Worm (Caenorhabditis elegans): ENCODE results near the gene C55A6.7.

- TF ChIP-seq ahr-1 (tag; optimal IDR thresholded peaks at IDR 0.05) (no peak), hlh-30 (tag; optimal IDR thresholded peaks at IDR 0.05; ENCODE audit: insufficient read depth) (no peak), ama-1 (optimal IDR thresholded peaks at IDR 0.05) (no peak)
Measured at ce11 chrV:11533365-11533949, 13.1 kb upstream of the C55A6.7 start.

Data from whole organism, late embryonic.